Fruit fly (Drosophila melanogaster): Measurements from ENCODE around the gene Ptth.

DNA sequence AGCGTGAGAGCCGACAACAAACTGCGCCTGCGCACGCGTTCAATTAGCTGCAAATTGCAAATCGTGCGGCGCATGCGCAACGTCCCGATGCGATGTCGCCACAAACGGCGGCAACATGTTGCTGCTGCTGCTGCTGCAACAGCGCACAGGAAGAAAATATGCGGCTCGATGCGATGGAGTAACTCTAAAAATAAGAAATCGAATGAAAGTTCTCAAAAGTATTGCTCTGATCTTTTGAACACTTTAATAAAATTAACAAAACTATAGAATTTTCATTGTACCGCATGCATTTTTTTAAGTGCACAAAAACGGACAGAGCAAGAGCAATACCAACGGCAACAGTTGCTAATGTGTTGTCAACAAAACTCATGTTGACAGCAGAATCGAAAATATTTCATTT lies 29.5 kb upstream of the Ptth start:
- TF ChIP-seq CG10348 (GFP tag; IDR thresholded peaks at IDR 0.05): peak; percentile 54; the same call in 1 of the 2 replicates
- peak; percentile 89 for TF ChIP-seq CG8301 (tag; optimal IDR thresholded peaks at IDR 0.05)
- TF ChIP-seq CG4496 (GFP tag; IDR thresholded peaks at IDR 0.05): peak; percentile 93
- peak; percentile 34 for TF ChIP-seq CG34367 (tag; optimal IDR thresholded peaks at IDR 0.05)
- peak; percentile 72 for TF ChIP-seq CG9948 (tag; optimal IDR thresholded peaks at IDR 0.05)
- TF ChIP-seq Pif1B (GFP tag; optimal IDR thresholded peaks at IDR 0.05): peak; percentile 72
- TF ChIP-seq D1 (tag; optimal IDR thresholded peaks at IDR 0.05): no peak
- no peak for TF ChIP-seq gl (tag; optimal IDR thresholded peaks at IDR 0.05)
- peak; percentile 71 for TF ChIP-seq CG8159 (tag; optimal IDR thresholded peaks at IDR 0.05)
- peak; percentile 74 for TF ChIP-seq CG17806 (tag; optimal IDR thresholded peaks at IDR 0.05)
- peak; percentile 93 for TF ChIP-seq fd96Ca (GFP tag; IDR thresholded peaks at IDR 0.05)
- peak; percentile 92 for TF ChIP-seq CG32121 (GFP tag; IDR thresholded peaks at IDR 0.05)
- peak; percentile 88 for TF ChIP-seq CG14655 (GFP tag; optimal IDR thresholded peaks at IDR 0.05)

All from whole organism, pupa.